Fruit fly (Drosophila melanogaster): ENCODE data around the gene Hip14.

DNA sequence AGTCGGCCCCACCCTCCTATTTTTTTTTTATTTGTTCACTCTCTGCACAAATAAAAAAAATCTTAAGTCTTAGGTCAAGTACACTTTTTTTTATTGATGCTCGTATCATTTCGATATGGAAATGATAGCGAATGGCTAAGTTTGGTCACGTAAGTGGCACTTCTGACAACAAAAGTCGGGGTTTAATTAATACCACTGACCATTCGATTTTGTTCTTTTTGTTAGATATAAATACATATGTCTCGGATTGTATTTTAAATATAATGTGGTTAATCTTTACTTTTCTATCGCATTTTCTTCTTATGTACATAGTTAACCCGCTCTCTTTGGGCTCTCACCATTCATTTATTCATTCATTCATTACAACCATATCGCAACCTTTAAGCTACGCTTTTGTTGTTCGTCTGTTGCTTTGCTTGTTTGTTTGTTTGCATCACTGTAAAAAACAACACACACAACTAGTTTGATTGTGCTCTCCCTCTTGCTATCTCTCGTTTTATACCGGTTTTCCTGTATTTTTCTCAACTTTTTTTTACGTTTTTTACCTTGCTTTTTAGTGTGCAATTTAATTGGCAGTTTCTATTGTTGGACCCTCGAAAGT, 14.2 kb downstream of the Hip14 start:
- TF ChIP-seq CTCF (optimal IDR thresholded peaks at IDR 0.05) (no peak), CG8478 (optimal IDR thresholded peaks at IDR 0.05) (no peak)

Measured in S2 (cell line).